Worm (Caenorhabditis elegans): ENCODE data around the gene K08B12.1.

DNA sequence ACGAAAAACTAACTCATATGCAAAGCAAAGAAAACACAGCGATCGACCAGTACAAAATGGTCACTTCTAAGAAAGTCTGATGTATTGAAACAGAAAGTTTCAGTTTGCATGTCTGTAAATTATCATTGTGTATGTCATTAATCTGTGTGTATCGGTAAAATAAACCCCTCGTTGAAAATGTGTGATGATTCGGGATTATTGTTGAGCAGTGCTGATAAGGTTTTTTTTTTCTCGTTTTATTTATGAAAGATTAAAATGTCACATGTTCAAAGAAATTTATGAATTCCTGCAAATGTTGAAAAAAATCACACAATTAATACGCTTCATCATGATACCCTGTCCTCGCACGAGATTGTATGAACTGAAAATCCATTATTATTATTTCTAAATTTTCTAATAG is 20.9 kb downstream of the K08B12.1 start:
- TF ChIP-seq snpc-4 (tag; optimal IDR thresholded peaks at IDR 0.05) (no peak), mab-5 (tag; optimal IDR thresholded peaks at IDR 0.05) (no peak), elt-1 (tag; optimal IDR thresholded peaks at IDR 0.05; ENCODE audit: borderline replicate concordance, insufficient read depth) (no peak), pha-4 (tag; optimal IDR thresholded peaks at IDR 0.05) (no peak), ces-1 (GFP tag; optimal IDR thresholded peaks at IDR 0.05) (no peak), lin-13 (tag; optimal IDR thresholded peaks at IDR 0.05) (no peak), unc-39 (tag; optimal IDR thresholded peaks at IDR 0.05) (no peak), nhr-12 (tag; optimal IDR thresholded peaks at IDR 0.05) (no peak)
